Fruit fly (Drosophila melanogaster) Kc167 (cell line): Measurements from ENCODE around the gene Arp6.

Experiments used
- Sin3A ChIP-seq: fragments of >200 bp; optimal IDR thresholded peaks from 2 replicates; lab custom pipeline; 2018; ENCODE audit warnings: missing external identifiers
- h ChIP-seq: fragments of >200 bp; optimal IDR thresholded peaks from 3 replicates; lab custom pipeline; 2018; ENCODE audit warnings: missing external identifiers
- insv ChIP-seq: fragments of >200 bp; optimal IDR thresholded peaks from 3 replicates; lab custom pipeline; 2018; ENCODE audit warnings: missing external identifiers
- psq ChIP-seq: fragments of >200 bp; optimal IDR thresholded peaks from 2 replicates; lab custom pipeline; 2017; ENCODE audit warnings: missing external identifiers
- ttk ChIP-seq: sonication (Bioruptor generic); optimal IDR thresholded peaks from 2 replicates; lab custom pipeline; 2017; ENCODE audit warnings: missing external identifiers

DNA sequence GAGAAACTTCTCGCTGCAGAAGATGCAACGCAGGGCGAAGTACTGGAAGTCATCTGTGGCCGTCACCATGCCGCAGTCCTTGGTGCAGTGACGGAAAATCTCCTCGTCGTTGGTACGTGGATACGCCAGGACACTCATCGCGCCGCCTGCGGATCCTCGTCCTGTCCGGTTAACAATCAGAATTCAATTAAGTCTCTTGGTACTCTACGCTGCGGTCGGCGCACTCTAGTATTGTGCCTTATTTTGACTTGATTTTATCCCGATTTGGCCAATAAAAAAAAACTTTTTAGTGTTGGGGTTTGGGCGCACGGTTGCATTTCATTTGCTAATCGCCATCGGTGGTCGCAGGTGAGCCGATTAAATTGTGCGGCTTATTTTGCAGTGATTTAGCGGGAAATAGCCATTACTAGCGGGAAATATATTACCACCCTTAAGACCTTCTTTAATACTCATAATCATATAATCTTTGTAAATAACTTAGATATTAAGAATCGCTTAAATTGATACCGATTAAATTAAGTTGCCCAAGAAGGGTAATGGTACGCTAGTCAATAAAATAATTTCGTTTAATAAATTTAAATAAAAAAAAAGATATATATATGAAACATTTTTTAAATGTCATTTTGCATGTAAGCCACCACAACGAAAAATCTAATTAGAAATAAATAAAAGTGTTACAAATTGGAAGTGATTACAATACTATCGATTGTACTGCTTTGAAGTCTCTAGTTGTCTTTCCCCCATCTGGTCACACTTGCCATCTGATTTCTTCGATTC is 9.2 kb upstream of the Arp6 start, which contains the start of the genes CG8944 and CCT6:
- TF ChIP-seq h (lab: Kevin White, UChicago), result no peak
- TF ChIP-seq insv (lab: Kevin White, UChicago), result no peak
- no peak for TF ChIP-seq psq
- TF ChIP-seq Sin3A (lab: Kevin White, UChicago), result no peak
- no peak for TF ChIP-seq ttk (lab: Kevin White, UChicago)
